Worm (Caenorhabditis elegans): ENCODE measurements around the gene cest-16.

Gene cest-16

ce11 chrX:6275343-6275742 is 24.4 kb upstream of the cest-16 start:
- TF ChIP-seq ztf-23 (GFP tag; IDR thresholded peaks at IDR 0.05) (no peak), flt-1 (GFP tag; IDR thresholded peaks at IDR 0.05) (no peak), klf-2 (GFP tag; conservative IDR thresholded peaks at IDR 0.05) (no peak), med-1 (GFP tag; optimal IDR thresholded peaks at IDR 0.05; ENCODE audit: insufficient read depth) (no peak), ztf-29 (GFP tag; IDR thresholded peaks at IDR 0.05) (no peak), cog-1 (tag; optimal IDR thresholded peaks at IDR 0.05) (no peak), T22C8.4 (GFP tag; IDR thresholded peaks at IDR 0.05) (no peak), tab-1 (GFP tag; IDR thresholded peaks at IDR 0.05) (no peak), ref-1 (GFP tag; conservative IDR thresholded peaks at IDR 0.05) (no peak)

- no peak for TF ChIP-seq ztf-29 (GFP tag; IDR thresholded peaks at IDR 0.05)
- no peak for TF ChIP-seq ref-1 (GFP tag; conservative IDR thresholded peaks at IDR 0.05)
- TF ChIP-seq flt-1 (GFP tag; IDR thresholded peaks at IDR 0.05), result no peak
- no peak for TF ChIP-seq klf-2 (GFP tag; conservative IDR thresholded peaks at IDR 0.05)
- no peak for TF ChIP-seq T22C8.4 (GFP tag; IDR thresholded peaks at IDR 0.05)
- no peak for TF ChIP-seq med-1 (GFP tag; optimal IDR thresholded peaks at IDR 0.05; ENCODE audit: insufficient read depth)
These were observed 23.0 kb upstream of the cest-16 start for ce11 chrX:6276701-6277100.

ce11 chrX:6277252-6277651 is 22.5 kb upstream of the cest-16 start:
- TF ChIP-seq klf-2 (GFP tag; conservative IDR thresholded peaks at IDR 0.05) (no peak), ref-1 (GFP tag; conservative IDR thresholded peaks at IDR 0.05) (no peak), tab-1 (GFP tag; IDR thresholded peaks at IDR 0.05) (no peak), med-1 (GFP tag; optimal IDR thresholded peaks at IDR 0.05; ENCODE audit: insufficient read depth) (no peak), cog-1 (tag; optimal IDR thresholded peaks at IDR 0.05) (no peak), flt-1 (GFP tag; IDR thresholded peaks at IDR 0.05) (no peak), T22C8.4 (GFP tag; IDR thresholded peaks at IDR 0.05) (no peak), ztf-29 (GFP tag; IDR thresholded peaks at IDR 0.05) (no peak), ztf-23 (GFP tag; IDR thresholded peaks at IDR 0.05) (no peak)

ce11 chrX:6278296-6278695 is 21.4 kb upstream of the cest-16 start:
- no peak for TF ChIP-seq T22C8.4 (GFP tag; IDR thresholded peaks at IDR 0.05)
- no peak for TF ChIP-seq tab-1 (GFP tag; IDR thresholded peaks at IDR 0.05)
- TF ChIP-seq cog-1 (tag; optimal IDR thresholded peaks at IDR 0.05), result no peak
- TF ChIP-seq flt-1 (GFP tag; IDR thresholded peaks at IDR 0.05), result no peak
- TF ChIP-seq klf-2 (GFP tag; conservative IDR thresholded peaks at IDR 0.05), result no peak
- TF ChIP-seq ztf-23 (GFP tag; IDR thresholded peaks at IDR 0.05), result no peak
- TF ChIP-seq ref-1 (GFP tag; conservative IDR thresholded peaks at IDR 0.05), result no peak
- TF ChIP-seq med-1 (GFP tag; optimal IDR thresholded peaks at IDR 0.05; ENCODE audit: insufficient read depth), result no peak
- TF ChIP-seq ztf-29 (GFP tag; IDR thresholded peaks at IDR 0.05), result no peak

ce11 chrX:6279625-6280024 is 20.1 kb upstream of the cest-16 start, which contains the start of gene col-166:
col-166 (plus strand) TSS chrX:6280016.
- no peak for TF ChIP-seq flt-1 (GFP tag; IDR thresholded peaks at IDR 0.05)
- no peak for TF ChIP-seq ztf-23 (GFP tag; IDR thresholded peaks at IDR 0.05)
- TF ChIP-seq tab-1 (GFP tag; IDR thresholded peaks at IDR 0.05), result no peak
- no peak for TF ChIP-seq ref-1 (GFP tag; conservative IDR thresholded peaks at IDR 0.05)
- no peak for TF ChIP-seq T22C8.4 (GFP tag; IDR thresholded peaks at IDR 0.05)

- no peak for TF ChIP-seq tab-1 (GFP tag; IDR thresholded peaks at IDR 0.05)
- TF ChIP-seq ref-1 (GFP tag; conservative IDR thresholded peaks at IDR 0.05), result no peak
- no peak for TF ChIP-seq ztf-29 (GFP tag; IDR thresholded peaks at IDR 0.05)
- no peak for TF ChIP-seq ztf-23 (GFP tag; IDR thresholded peaks at IDR 0.05)
- TF ChIP-seq T22C8.4 (GFP tag; IDR thresholded peaks at IDR 0.05), result no peak
These were observed 18.7 kb upstream of the cest-16 start for ce11 chrX:6280998-6281397.

ce11 chrX:6286154-6286553 is 13.6 kb upstream of the cest-16 start:
- peak; percentile 88 for TF ChIP-seq flt-1 (GFP tag; IDR thresholded peaks at IDR 0.05)
- TF ChIP-seq T22C8.4 (GFP tag; IDR thresholded peaks at IDR 0.05), result peak; percentile 53; the same call in 1 of the 2 replicates
- no peak for TF ChIP-seq med-1 (GFP tag; optimal IDR thresholded peaks at IDR 0.05; ENCODE audit: insufficient read depth)
- 0 out of 2 replicates have a peak, but pooled peaks have one; percentile 61 for TF ChIP-seq ztf-29 (GFP tag; IDR thresholded peaks at IDR 0.05)
- peak; percentile 79; the same call in 1 of the 2 replicates for TF ChIP-seq tab-1 (GFP tag; IDR thresholded peaks at IDR 0.05)
- TF ChIP-seq ztf-23 (GFP tag; IDR thresholded peaks at IDR 0.05), result 0 out of 2 replicates have a peak, but pooled peaks have one; percentile 42
- TF ChIP-seq klf-2 (GFP tag; conservative IDR thresholded peaks at IDR 0.05), result peak; percentile 65; the same call in 1 of the 2 replicates
- no peak for TF ChIP-seq cog-1 (tag; optimal IDR thresholded peaks at IDR 0.05)
- peak; percentile 33; the same call in 1 of the 2 replicates for TF ChIP-seq ref-1 (GFP tag; conservative IDR thresholded peaks at IDR 0.05)

ce11 chrX:6289038-6289437 is 10.7 kb upstream of the cest-16 start:
- TF ChIP-seq med-1 (GFP tag; optimal IDR thresholded peaks at IDR 0.05; ENCODE audit: insufficient read depth) (no peak), ztf-23 (GFP tag; IDR thresholded peaks at IDR 0.05) (no peak), T22C8.4 (GFP tag; IDR thresholded peaks at IDR 0.05) (no peak), cog-1 (tag; optimal IDR thresholded peaks at IDR 0.05) (no peak), ref-1 (GFP tag; conservative IDR thresholded peaks at IDR 0.05) (no peak), flt-1 (GFP tag; IDR thresholded peaks at IDR 0.05) (no peak), tab-1 (GFP tag; IDR thresholded peaks at IDR 0.05) (no peak), ztf-29 (GFP tag; IDR thresholded peaks at IDR 0.05) (no peak), klf-2 (GFP tag; conservative IDR thresholded peaks at IDR 0.05) (no peak)

ce11 chrX:6291632-6292031 is 8.1 kb upstream of the cest-16 start, which contains the start of gene lev-9:
lev-9 (minus strand) TSS chrX:6291732.
- TF ChIP-seq cog-1 (tag; optimal IDR thresholded peaks at IDR 0.05), result no peak
- TF ChIP-seq tab-1 (GFP tag; IDR thresholded peaks at IDR 0.05), result no peak
- no peak for TF ChIP-seq T22C8.4 (GFP tag; IDR thresholded peaks at IDR 0.05)
- TF ChIP-seq flt-1 (GFP tag; IDR thresholded peaks at IDR 0.05), result no peak
- no peak for TF ChIP-seq med-1 (GFP tag; optimal IDR thresholded peaks at IDR 0.05; ENCODE audit: insufficient read depth)
- no peak for TF ChIP-seq ztf-23 (GFP tag; IDR thresholded peaks at IDR 0.05)

- peak; percentile 96 for TF ChIP-seq ref-1 (GFP tag; conservative IDR thresholded peaks at IDR 0.05)
- peak; percentile 97 for TF ChIP-seq klf-2 (GFP tag; conservative IDR thresholded peaks at IDR 0.05)
- peak; percentile 95 for TF ChIP-seq T22C8.4 (GFP tag; IDR thresholded peaks at IDR 0.05)
- TF ChIP-seq flt-1 (GFP tag; IDR thresholded peaks at IDR 0.05), result peak; percentile 98
- TF ChIP-seq tab-1 (GFP tag; IDR thresholded peaks at IDR 0.05), result peak; percentile 99
- peak; percentile 77 for TF ChIP-seq cog-1 (tag; optimal IDR thresholded peaks at IDR 0.05)
- TF ChIP-seq ztf-29 (GFP tag; IDR thresholded peaks at IDR 0.05), result peak; percentile 80
- peak; percentile 71 for TF ChIP-seq med-1 (GFP tag; optimal IDR thresholded peaks at IDR 0.05; ENCODE audit: insufficient read depth)
- TF ChIP-seq ztf-23 (GFP tag; IDR thresholded peaks at IDR 0.05), result peak; percentile 97
These were observed 7.6 kb upstream of the cest-16 start for ce11 chrX:6292143-6292542.
